Worm (Caenorhabditis elegans) whole organism, L1 larva: ENCODE results near the gene T06D8.10.

Experiments used
- C16A3.4 ChIP-seq: fragments of 150-350 bp; optimal IDR thresholded peaks from 2 replicates; lab custom pipeline; 2014; ENCODE audit warnings: missing biosample characterization, missing genetic modification characterization
- C34B4.2 ChIP-seq: sonication (generic microtip); optimal IDR thresholded peaks from 2 replicates; lab custom pipeline; 2017; ENCODE audit warnings: mild to moderate bottlenecking, missing genetic modification characterization, missing compliant biosample characterization
- aha-1 ChIP-seq: fragments of 150-350 bp; optimal IDR thresholded peaks from 2 replicates; lab custom pipeline; 2014; ENCODE audit warnings: missing biosample characterization, missing genetic modification characterization
- alr-1 ChIP-seq: fragments of 200-800 bp; sonication (Bioruptor generic); optimal IDR thresholded peaks from 2 replicates; lab custom pipeline; 2018; ENCODE audit warnings: borderline replicate concordance, mild to moderate bottlenecking, missing genetic modification characterization, missing compliant biosample characterization
- ceh-63 ChIP-seq: fragments of 200-800 bp; sonication (Bioruptor generic); optimal IDR thresholded peaks from 2 replicates; lab custom pipeline; 2018; ENCODE audit warnings: mild to moderate bottlenecking, missing genetic modification characterization, missing compliant biosample characterization
- ceh-8 ChIP-seq: fragments of 200-800 bp; sonication (Bioruptor generic); optimal IDR thresholded peaks from 2 replicates; lab custom pipeline; 2018; ENCODE audit warnings: mild to moderate bottlenecking, missing genetic modification characterization, moderate library complexity, missing compliant biosample characterization
- ceh-82 ChIP-seq, 3 experiments: fragments of 150-350 bp in 1 of 3; sonication (generic microtip) in 2 of 3; optimal IDR thresholded peaks; 2 replicates each; lab custom pipeline; 2014 to 2017; ENCODE audit warnings: missing biosample characterization in 3 of 3, missing genetic modification characterization in 3 of 3
- dsc-1 ChIP-seq: sonication (generic microtip); optimal IDR thresholded peaks from 2 replicates; lab custom pipeline; 2016; ENCODE audit warnings: mild to moderate bottlenecking, missing genetic modification characterization, missing compliant biosample characterization
- efl-1 ChIP-seq, 4 experiments: fragments of 150-350 bp; optimal IDR thresholded peaks in 3 of 4; peaks in 1 of 4; 1 replicate in 1 of 4; 2 replicates in 3 of 4; lab custom pipeline; 2014; ENCODE audit warnings: missing biosample characterization in 2 of 4, missing genetic modification characterization in 2 of 4, missing genetic modification reagents in 2 of 4
- efl-3 ChIP-seq: fragments of 200-800 bp; sonication (Bioruptor generic); optimal IDR thresholded peaks from 2 replicates; lab custom pipeline; 2018; ENCODE audit warnings: mild to moderate bottlenecking, missing genetic modification characterization, missing compliant biosample characterization
- egl-13 ChIP-seq: sonication (generic microtip); optimal IDR thresholded peaks from 2 replicates; lab custom pipeline; 2016; ENCODE audit warnings: missing genotype, missing genetic modification reagents, missing genetic modification characterization, missing compliant biosample characterization
- egl-27 ChIP-seq, 2 experiments: fragments of 150-350 bp in 1 of 2; sonication (generic microtip); optimal IDR thresholded peaks; 3 replicates each; lab custom pipeline; 2017 to 2018; ENCODE audit warnings: missing biosample characterization in 2 of 2, missing genetic modification characterization in 2 of 2, missing genetic modification reagents in 2 of 2
- elt-2 ChIP-seq: sonication (generic microtip); optimal IDR thresholded peaks from 2 replicates; lab custom pipeline; 2016; ENCODE audit warnings: missing genetic modification characterization, mild to moderate bottlenecking, inconsistent platforms, missing compliant biosample characterization, missing genetic modification reagents
- elt-3 ChIP-seq, 6 experiments: fragments of 150-350 bp in 1 of 6; sonication (generic microtip); optimal IDR thresholded peaks; 2 replicates each; lab custom pipeline; 2017 to 2018; ENCODE audit warnings: missing biosample characterization in 6 of 6, missing genetic modification characterization in 6 of 6, inconsistent platforms in 1 of 6
- ets-5 ChIP-seq: fragments of 200-800 bp; sonication (Bioruptor generic); IDR thresholded peaks from 2 replicates; pipeline ENCODE4 v1.3.6; 2022; ENCODE audit warnings: missing genetic modification characterization, missing compliant biosample characterization
- fkh-4 ChIP-seq: sonication (generic microtip); optimal IDR thresholded peaks from 2 replicates; lab custom pipeline; 2016; ENCODE audit warnings: missing compliant biosample characterization, missing genetic modification characterization, borderline replicate concordance
- fkh-8 ChIP-seq: sonication (generic microtip); optimal IDR thresholded peaks from 2 replicates; lab custom pipeline; 2016; ENCODE audit warnings: mild to moderate bottlenecking, missing genetic modification characterization, missing compliant biosample characterization
- hlh-4 ChIP-seq: sonication (generic microtip); optimal IDR thresholded peaks from 2 replicates; lab custom pipeline; 2016; ENCODE audit warnings: mild to moderate bottlenecking, missing genetic modification characterization, missing compliant biosample characterization
- irx-1 ChIP-seq: sonication (generic microtip); optimal IDR thresholded peaks from 2 replicates; lab custom pipeline; 2016; ENCODE audit warnings: missing genetic modification characterization, missing compliant biosample characterization
- isw-1 ChIP-seq: fragments of 200-800 bp; sonication (Bioruptor generic); IDR thresholded peaks from 2 replicates; pipeline ENCODE4 v1.3.6; 2022; ENCODE audit warnings: missing genetic modification characterization, missing compliant biosample characterization
- jun-1 ChIP-seq: fragments of 150-350 bp; optimal IDR thresholded peaks from 2 replicates; lab custom pipeline; 2014; ENCODE audit warnings: missing biosample characterization, missing genetic modification reagents, missing genetic modification characterization
- lin-13 ChIP-seq: fragments of 150-350 bp; optimal IDR thresholded peaks from 2 replicates; lab custom pipeline; 2014; ENCODE audit warnings: missing biosample characterization, missing genetic modification reagents, missing genetic modification characterization
- lin-14 ChIP-seq: fragments of 200-800 bp; sonication (Bioruptor generic); optimal IDR thresholded peaks from 2 replicates; lab custom pipeline; 2018; ENCODE audit warnings: mild to moderate bottlenecking, missing genetic modification characterization, moderate library complexity, missing compliant biosample characterization
- lin-15B ChIP-seq: fragments of 150-350 bp; sonication (generic microtip); optimal IDR thresholded peaks from 3 replicates; lab custom pipeline; 2014; ENCODE audit warnings: missing biosample characterization, missing genetic modification characterization
- lin-35 ChIP-seq, 2 experiments: fragments of 150-350 bp; optimal IDR thresholded peaks; 2 replicates each; lab custom pipeline; 2014; ENCODE audit warnings: missing biosample characterization in 2 of 2, missing genetic modification characterization in 2 of 2, missing genetic modification reagents in 2 of 2
- lin-39 ChIP-seq: fragments of 150-350 bp; optimal IDR thresholded peaks from 2 replicates; lab custom pipeline; 2014; ENCODE audit warnings: missing biosample characterization, missing genetic modification reagents, missing genetic modification characterization
- lir-3 ChIP-seq: sonication (generic microtip); optimal IDR thresholded peaks from 2 replicates; lab custom pipeline; 2016; ENCODE audit warnings: mild to moderate bottlenecking, missing genetic modification characterization, moderate library complexity, missing compliant biosample characterization; ENCODE audit not compliant: poor library complexity
- lsy-2 ChIP-seq, 2 experiments: fragments of 150-350 bp; optimal IDR thresholded peaks; 2 replicates each; lab custom pipeline; 2014; ENCODE audit warnings: missing biosample characterization in 2 of 2, missing genetic modification characterization in 2 of 2
- mab-9 ChIP-seq: fragments of 200-800 bp; sonication (Bioruptor generic); IDR thresholded peaks from 2 replicates; pipeline ENCODE4 v1.3.6; 2022; ENCODE audit warnings: missing genetic modification reagents, missing genetic modification characterization, missing compliant biosample characterization
- mdl-1 ChIP-seq, 2 experiments: fragments of 150-350 bp; optimal IDR thresholded peaks; 2 replicates each; lab custom pipeline; 2014 to 2017; ENCODE audit warnings: missing biosample characterization in 2 of 2, missing genetic modification characterization in 2 of 2, inconsistent platforms in 1 of 2
- mef-2 ChIP-seq: fragments of 150-350 bp; optimal IDR thresholded peaks from 2 replicates; lab custom pipeline; 2014; ENCODE audit warnings: missing biosample characterization, missing genetic modification characterization
- mep-1 ChIP-seq: fragments of 150-350 bp; optimal IDR thresholded peaks from 2 replicates; lab custom pipeline; 2014; ENCODE audit warnings: missing biosample characterization, missing genetic modification characterization
- nhr-11 ChIP-seq: fragments of 150-350 bp; optimal IDR thresholded peaks from 2 replicates; lab custom pipeline; 2014; ENCODE audit warnings: missing biosample characterization, missing genetic modification characterization
- nhr-19 ChIP-seq: fragments of 200-800 bp; sonication (Bioruptor generic); conservative IDR thresholded peaks from 2 replicates; pipeline ENCODE4 v1.3.6; 2022; ENCODE audit warnings: missing genetic modification characterization, missing compliant biosample characterization
- nhr-20 ChIP-seq: sonication (generic microtip); optimal IDR thresholded peaks from 2 replicates; lab custom pipeline; 2016; ENCODE audit warnings: mild to moderate bottlenecking, missing genetic modification characterization, missing compliant biosample characterization
- nhr-47 ChIP-seq: sonication (generic microtip); optimal IDR thresholded peaks from 2 replicates; lab custom pipeline; 2016; ENCODE audit warnings: mild to moderate bottlenecking, missing genetic modification characterization, moderate library complexity, missing compliant biosample characterization
- nhr-76 ChIP-seq: sonication (generic microtip); optimal IDR thresholded peaks from 2 replicates; lab custom pipeline; 2017; ENCODE audit warnings: missing biosample characterization, missing genetic modification characterization
- nhr-77 ChIP-seq: fragments of 150-350 bp; optimal IDR thresholded peaks from 2 replicates; lab custom pipeline; 2014; ENCODE audit warnings: missing biosample characterization, missing genetic modification characterization
- nhr-84 ChIP-seq: sonication (generic microtip); optimal IDR thresholded peaks from 2 replicates; lab custom pipeline; 2017; ENCODE audit warnings: missing biosample characterization, missing genetic modification characterization
- nhr-85 ChIP-seq: sonication (generic microtip); peaks from one replicate; lab custom pipeline; 2016; ENCODE audit warnings: missing genetic modification characterization, inconsistent platforms, missing compliant biosample characterization
- rnt-1 ChIP-seq: sonication (generic microtip); optimal IDR thresholded peaks from 2 replicates; lab custom pipeline; 2016; ENCODE audit warnings: mild to moderate bottlenecking, missing genetic modification characterization, moderate library complexity, missing compliant biosample characterization
- sup-37 ChIP-seq: fragments of 200-800 bp; sonication (Bioruptor generic); optimal IDR thresholded peaks from 2 replicates; lab custom pipeline; 2018; ENCODE audit warnings: mild to moderate bottlenecking, missing genetic modification characterization, missing compliant biosample characterization
- swsn-7 ChIP-seq: sonication (generic microtip); optimal IDR thresholded peaks from 2 replicates; lab custom pipeline; 2016; ENCODE audit warnings: missing genetic modification characterization, missing compliant biosample characterization
- tlp-1 ChIP-seq: fragments of 150-350 bp; optimal IDR thresholded peaks from 2 replicates; lab custom pipeline; 2014; ENCODE audit warnings: missing biosample characterization, missing genetic modification characterization
- unc-130 ChIP-seq: fragments of 150-350 bp; optimal IDR thresholded peaks from 2 replicates; lab custom pipeline; 2017; ENCODE audit warnings: missing biosample characterization, missing genetic modification characterization, inconsistent platforms
- unc-62 ChIP-seq: fragments of 150-350 bp; optimal IDR thresholded peaks from 2 replicates; lab custom pipeline; 2014; ENCODE audit warnings: missing biosample characterization, missing genetic modification reagents, missing genetic modification characterization
- vab-15 ChIP-seq: sonication (generic microtip); optimal IDR thresholded peaks from 2 replicates; lab custom pipeline; 2017; ENCODE audit warnings: missing genotype, mild to moderate bottlenecking, missing genetic modification characterization, missing compliant biosample characterization
- zip-4 ChIP-seq: fragments of 200-800 bp; sonication (Bioruptor generic); optimal IDR thresholded peaks from 2 replicates; lab custom pipeline; 2018; ENCODE audit warnings: mild to moderate bottlenecking, missing genetic modification characterization, moderate library complexity, missing compliant biosample characterization
- ztf-4 ChIP-seq: fragments of 150-350 bp; optimal IDR thresholded peaks from 2 replicates; lab custom pipeline; 2014; ENCODE audit warnings: missing biosample characterization, missing genetic modification characterization

Gene T06D8.10

ce11 chrII:11226379-11226778 lies 20.9 kb downstream of the T06D8.10 start, which contains the start of gene T06D8.2:
T06D8.2 (plus strand) TSS chrII:11226679.
- TF ChIP-seq fkh-4 (no peak), lin-14 (GFP tag; lab: Kevin White, UChicago) (no peak), lir-3 (tag; lab: Kevin White, UChicago) (no peak), ceh-82 (tag; optimal IDR thresholded peaks at IDR 0.05; lab: Kevin White, UChicago) (no peak), unc-130 (tag; lab: Kevin White, UChicago) (no peak), nhr-11 (tag; lab: Kevin White, UChicago) (no peak), irx-1 (tag; lab: Kevin White, UChicago) (no peak), nhr-20 (tag; lab: Kevin White, UChicago) (no peak), jun-1 (tag; lab: Kevin White, UChicago) (no peak), nhr-85 (tag; lab: Kevin White, UChicago) (no peak), lin-15B (no peak), tlp-1 (tag; lab: Kevin White, UChicago) (no peak), efl-3 (GFP tag; lab: Kevin White, UChicago) (no peak), egl-13 (tag; lab: Kevin White, UChicago) (no peak), vab-15 (tag; lab: Kevin White, UChicago) (no peak)
- TF ChIP-seq, all 84 proteins: peak for 0

- TF ChIP-seq elt-3 (tag; optimal IDR thresholded peaks at IDR 0.05; lab: Kevin White, UChicago) (peak in 4 of 6 experiments; percentile 9 to 82 (median 46)), ceh-8 (GFP tag; lab: Kevin White, UChicago) (no peak), lin-13 (GFP tag; lab: Kevin White, UChicago) (peak; percentile 52), alr-1 (tag; lab: Kevin White, UChicago) (no peak), ztf-4 (peak; percentile 16), C16A3.4 (tag; lab: Kevin White, UChicago) (no peak), nhr-84 (tag; lab: Kevin White, UChicago) (no peak), egl-27 (tag; optimal IDR thresholded peaks at IDR 0.05; lab: Kevin White, UChicago) (no peak), aha-1 (tag; lab: Kevin White, UChicago) (peak; percentile 11), egl-13 (tag; lab: Kevin White, UChicago) (peak; percentile 47), efl-1 (optimal IDR thresholded peaks at IDR 0.05; lab: Kevin White, UChicago) (peak; percentile 47 to 75), efl-1 (GFP tag; optimal IDR thresholded peaks at IDR 0.05 in 1 of 2; lab: Kevin White, UChicago) (peak; percentile 45 to 97), nhr-19 (GFP tag; lab: Robert Waterston, UW) (peak; percentile 88), sup-37 (GFP tag; lab: Kevin White, UChicago) (no peak), lsy-2 (tag; optimal IDR thresholded peaks at IDR 0.05; lab: Kevin White, UChicago) (peak in 1 of 2 experiments; percentile 74), ceh-63 (no peak), lin-39 (peak; percentile 49), nhr-85 (tag; lab: Kevin White, UChicago) (peak; percentile 91), nhr-76 (no peak), nhr-47 (peak; percentile 91), mdl-1 (tag; optimal IDR thresholded peaks at IDR 0.05; lab: Kevin White, UChicago) (peak in 1 of 2 experiments; percentile 53), ets-5 (no peak), fkh-8 (tag; lab: Kevin White, UChicago) (peak; percentile 58), jun-1 (tag; lab: Kevin White, UChicago) (peak; percentile 40), lin-35 (GFP tag; optimal IDR thresholded peaks at IDR 0.05; lab: Kevin White, UChicago) (peak; percentile 47 to 73), fkh-4 (no peak), mef-2 (tag; lab: Kevin White, UChicago) (no peak), mab-9 (no peak), isw-1 (GFP tag; lab: Robert Waterston, UW) (peak; percentile 31; the same call in 1 of the 2 replicates), C34B4.2 (tag; lab: Kevin White, UChicago) (no peak), elt-2 (tag; lab: Kevin White, UChicago) (peak; percentile 76), nhr-77 (peak; percentile 77), irx-1 (tag; lab: Kevin White, UChicago) (peak; percentile 68), hlh-4 (tag; lab: Kevin White, UChicago) (no peak), dsc-1 (tag; lab: Kevin White, UChicago) (peak; percentile 79), zip-4 (GFP tag; lab: Kevin White, UChicago) (peak; percentile 45), swsn-7 (tag; lab: Kevin White, UChicago) (peak; percentile 77), mep-1 (peak; percentile 27), rnt-1 (tag; lab: Kevin White, UChicago) (peak; percentile 93), unc-62 (GFP tag; lab: Kevin White, UChicago) (no peak)
Observed at ce11 chrII:11224045-11224481, 23.3 kb downstream of the T06D8.10 start.
